Worm (Caenorhabditis elegans) whole organism, early embryonic: ENCODE results near the gene actl-1.

Experiments used
- ama-1 ChIP-seq: fragments of 150-350 bp; optimal IDR thresholded peaks from 2 replicates; lab custom pipeline; 2014
- flt-1 ChIP-seq: fragments of 200-800 bp; sonication (Bioruptor generic); IDR thresholded peaks from 2 replicates; pipeline ENCODE4 v1.3.6; 2022; ENCODE audit warnings: missing genetic modification characterization, missing compliant biosample characterization
- hnd-1 ChIP-seq: sonication (generic microtip); optimal IDR thresholded peaks from 2 replicates; lab custom pipeline; 2016; ENCODE audit warnings: missing genetic modification characterization, missing compliant biosample characterization

DNA sequence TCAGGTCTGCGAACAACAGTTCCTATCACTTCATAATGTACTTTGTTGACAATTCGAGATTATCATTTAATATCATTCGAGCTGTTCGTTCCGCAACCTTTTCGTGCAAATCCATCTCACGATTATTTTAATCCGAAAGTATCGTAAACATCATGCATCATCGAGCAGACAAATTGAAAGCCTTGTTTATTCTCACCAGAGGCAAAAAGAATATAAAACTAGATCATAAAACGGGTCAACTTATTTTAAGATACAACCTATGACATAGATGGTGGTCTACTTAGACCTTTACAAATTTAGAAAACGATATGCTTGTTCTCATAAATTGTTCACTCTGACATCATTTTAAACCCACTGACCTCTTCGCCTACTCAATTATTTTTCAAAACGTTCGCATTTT, 33.4 kb upstream of the actl-1 start:
- no peak for TF ChIP-seq hnd-1 (tag; lab: Kevin White, UChicago)
- TF ChIP-seq ama-1 (lab: Kevin White, UChicago): no peak
- no peak for TF ChIP-seq flt-1
